Fruit fly (Drosophila melanogaster) S2 (cell line): ENCODE data around the gene GckIII.

Source experiments
- CG8478 ChIP-seq: fragments of >200 bp; optimal IDR thresholded peaks from 2 replicates; lab custom pipeline; 2018
- CTCF ChIP-seq, 2 experiments: fragments of >200 bp; optimal IDR thresholded peaks; 2 replicates each; lab custom pipeline; 2018

dm6 chr3R:17082471-17082870 is 2.8 kb upstream of the GckIII start:
- TF ChIP-seq CTCF (optimal IDR thresholded peaks at IDR 0.05; lab: Kevin White, UChicago) (no peak), CG8478 (lab: Kevin White, UChicago) (no peak)
